Fruit fly (Drosophila melanogaster): Measurements from ENCODE around the gene Fpgs2.

The Fpgs2 gene

DNA sequence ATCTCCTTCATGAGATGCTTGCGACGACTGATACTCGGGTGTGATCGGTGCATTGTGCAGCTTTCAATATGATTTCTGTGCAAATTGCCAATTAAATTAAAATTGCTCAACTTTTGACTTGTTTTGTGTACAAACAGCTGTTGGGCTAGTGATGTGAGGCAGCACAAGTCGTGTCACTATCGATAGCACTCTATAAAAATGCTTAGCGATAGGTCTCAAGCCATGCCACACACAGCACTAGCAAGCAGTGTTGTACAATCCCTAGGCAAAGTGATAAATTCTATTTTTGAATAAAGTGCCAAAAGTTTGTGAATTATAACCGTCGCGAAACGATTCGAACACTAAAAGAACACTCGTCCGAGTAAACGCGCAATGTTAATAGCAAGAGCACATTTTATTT, 41.8 kb downstream of the Fpgs2 start, which contains the start of gene CG31957 (continued):
- TF ChIP-seq lilli (GFP tag; optimal IDR thresholded peaks at IDR 0.05), result peak; percentile 75
- peak; percentile 87 for TF ChIP-seq CG1603 (tag; optimal IDR thresholded peaks at IDR 0.05)
- TF ChIP-seq MBD-R2 (GFP tag; IDR thresholded peaks at IDR 0.05), result no peak; the same call in none of the 2 replicates
- TF ChIP-seq PHDP (tag; optimal IDR thresholded peaks at IDR 0.05), result no peak
- peak; percentile 59 for TF ChIP-seq CG4617 (GFP tag; optimal IDR thresholded peaks at IDR 0.05; ENCODE audit: borderline replicate concordance)
- peak; percentile 48 for TF ChIP-seq YL-1 (GFP tag; optimal IDR thresholded peaks at IDR 0.05)
- peak; percentile 65 for TF ChIP-seq CG12942 (GFP tag; optimal IDR thresholded peaks at IDR 0.05)
- TF ChIP-seq Dad (GFP tag; optimal IDR thresholded peaks at IDR 0.05), result peak; percentile 41
- no peak for TF ChIP-seq CG11398 (GFP tag; optimal IDR thresholded peaks at IDR 0.05)
- TF ChIP-seq CG2199 (GFP tag; IDR thresholded peaks at IDR 0.05), result no peak
- TF ChIP-seq CG8944 (GFP tag; optimal IDR thresholded peaks at IDR 0.05), result peak; percentile 62
- peak; percentile 53 for TF ChIP-seq CG1602 (GFP tag; optimal IDR thresholded peaks at IDR 0.05)
- TF ChIP-seq pum (GFP tag; optimal IDR thresholded peaks at IDR 0.05), result peak; percentile 46
- TF ChIP-seq cato (GFP tag; optimal IDR thresholded peaks at IDR 0.05; ENCODE audit: borderline replicate concordance), result no peak
- TF ChIP-seq CG8359 (GFP tag; optimal IDR thresholded peaks at IDR 0.05; ENCODE audit: borderline replicate concordance), result no peak
- no peak for TF ChIP-seq bigmax (GFP tag; optimal IDR thresholded peaks at IDR 0.05)
- no peak for TF ChIP-seq Jarid2 (GFP tag; optimal IDR thresholded peaks at IDR 0.05)
- TF ChIP-seq chn (GFP tag; optimal IDR thresholded peaks at IDR 0.05), result peak; percentile 75
- peak; percentile 28; the same call in 1 of the 2 replicates for TF ChIP-seq CG10959 (GFP tag; IDR thresholded peaks at IDR 0.05)
- peak; percentile 42 for TF ChIP-seq ind (GFP tag; optimal IDR thresholded peaks at IDR 0.05)
- no peak for TF ChIP-seq esg (GFP tag; conservative IDR thresholded peaks at IDR 0.05)
- no peak for TF ChIP-seq gt (GFP tag; IDR thresholded peaks at IDR 0.05)
- TF ChIP-seq z (GFP tag; IDR thresholded peaks at IDR 0.05), result no peak
- no peak for TF ChIP-seq gsb (GFP tag; IDR thresholded peaks at IDR 0.05)
- peak; percentile 58 to 65 for TF ChIP-seq chif (GFP tag; optimal IDR thresholded peaks at IDR 0.05)
- TF ChIP-seq sd (tag; optimal IDR thresholded peaks at IDR 0.05), result no peak
- TF ChIP-seq CG1647 (GFP tag; optimal IDR thresholded peaks at IDR 0.05), result peak; percentile 23
- TF ChIP-seq Hey (tag; optimal IDR thresholded peaks at IDR 0.05), result no peak
- TF ChIP-seq Opbp (GFP tag; IDR thresholded peaks at IDR 0.05; ENCODE audit: partially characterized antibody), result peak; percentile 97
- no peak for TF ChIP-seq mirr (GFP tag; optimal IDR thresholded peaks at IDR 0.05)
- peak; percentile 63; the same call in 1 of the 3 replicates for TF ChIP-seq zfh1 (GFP tag; IDR thresholded peaks at IDR 0.05)
- peak; percentile 39 for TF ChIP-seq bab2 (GFP tag; optimal IDR thresholded peaks at IDR 0.05)
- peak; percentile 80; the same call in 2 of the 3 replicates for TF ChIP-seq ken (GFP tag; IDR thresholded peaks at IDR 0.05)
- peak; percentile 86 for TF ChIP-seq unc-4 (GFP tag; IDR thresholded peaks at IDR 0.05; ENCODE audit: partially characterized antibody)
- TF ChIP-seq CG33213 (GFP tag; optimal IDR thresholded peaks at IDR 0.05), result peak; percentile 58
- no peak for TF ChIP-seq CG15479 (GFP tag; optimal IDR thresholded peaks at IDR 0.05)
- TF ChIP-seq CG16813 (GFP tag; IDR thresholded peaks at IDR 0.05; ENCODE audit: partially characterized antibody), result peak; percentile 93
- no peak for TF ChIP-seq sug (tag; optimal IDR thresholded peaks at IDR 0.05)
- peak; percentile 50 for TF ChIP-seq CrebB (tag; optimal IDR thresholded peaks at IDR 0.05)
- TF ChIP-seq Spps (tag; optimal IDR thresholded peaks at IDR 0.05), result no peak
- no peak for TF ChIP-seq ham (GFP tag; IDR thresholded peaks at IDR 0.05)
- peak; percentile 86 for TF ChIP-seq CG3847 (GFP tag; IDR thresholded peaks at IDR 0.05)
- TF ChIP-seq Dip2 (GFP tag; IDR thresholded peaks at IDR 0.05), result no peak
- TF ChIP-seq pita (GFP tag; optimal IDR thresholded peaks at IDR 0.05), result no peak
- TF ChIP-seq btn (GFP tag; optimal IDR thresholded peaks at IDR 0.05), result no peak
- TF ChIP-seq aop (GFP tag; IDR thresholded peaks at IDR 0.05), result no peak
- no peak for TF ChIP-seq CG33557 (GFP tag; optimal IDR thresholded peaks at IDR 0.05)
- TF ChIP-seq CG34422 (GFP tag; IDR thresholded peaks at IDR 0.05), result peak; percentile 66
- TF ChIP-seq slou (GFP tag; optimal IDR thresholded peaks at IDR 0.05), result peak; percentile 41
- TF ChIP-seq wdn (GFP tag; IDR thresholded peaks at IDR 0.05), result peak; percentile 51
- peak; percentile 66 for TF ChIP-seq row (GFP tag; IDR thresholded peaks at IDR 0.05)
- TF ChIP-seq tup (GFP tag; optimal IDR thresholded peaks at IDR 0.05), result no peak

Data from whole organism, embryonic.